Worm (Caenorhabditis elegans): ENCODE data around the gene gly-9.

DNA sequence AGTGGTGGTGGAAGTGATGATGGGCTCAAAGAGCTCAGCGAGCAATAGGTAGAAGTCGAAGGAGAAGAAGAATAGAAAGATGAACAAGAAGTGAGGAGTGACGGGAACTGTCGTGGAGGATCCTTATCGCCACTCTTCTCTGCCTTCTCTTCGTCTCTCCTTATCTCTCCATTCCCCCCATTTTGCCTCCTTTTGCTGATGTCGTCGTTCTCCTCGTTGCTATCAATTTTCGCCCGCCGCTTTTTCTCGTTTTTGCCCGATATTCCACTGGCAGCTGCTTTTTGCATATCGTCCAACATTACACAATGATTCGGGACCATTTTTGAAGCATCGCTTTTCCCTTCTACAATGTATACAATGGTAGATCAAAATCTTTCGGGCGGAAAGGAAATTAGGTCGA is 23.0 kb downstream of the gly-9 start:
- TF ChIP-seq zim-3 (tag; optimal IDR thresholded peaks at IDR 0.05), result no peak
- TF ChIP-seq ztf-18 (tag; optimal IDR thresholded peaks at IDR 0.05), result no peak
- no peak for TF ChIP-seq dpl-1 (GFP tag; optimal IDR thresholded peaks at IDR 0.05)
